Fruit fly (Drosophila melanogaster) S2 (cell line): ENCODE results near the gene Lrrk.

Experiments
- CG8478 ChIP-seq: fragments of >200 bp; optimal IDR thresholded peaks from 2 replicates; lab custom pipeline; 2018
- CTCF ChIP-seq, 2 experiments: fragments of >200 bp; optimal IDR thresholded peaks; 2 replicates each; lab custom pipeline; 2018

DNA sequence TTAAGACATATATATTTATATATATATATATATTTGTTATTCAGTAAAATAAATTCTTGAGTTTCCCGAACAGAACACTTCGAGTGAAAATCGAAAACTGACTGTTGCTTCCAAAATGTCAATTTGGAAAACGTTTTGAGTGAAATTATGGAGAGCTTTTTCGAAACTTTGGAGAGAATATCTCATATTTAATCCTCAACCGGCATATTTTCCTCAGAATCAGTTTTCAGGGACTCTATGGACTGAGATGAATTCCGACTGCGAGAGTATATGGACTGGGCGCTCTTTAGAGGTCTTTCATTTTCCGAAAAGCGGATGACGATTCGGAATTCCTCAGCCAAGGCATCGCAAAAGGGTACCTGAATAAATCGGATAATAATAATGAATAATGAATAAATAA lies 13.3 kb downstream of the Lrrk start, which contains the start of gene GluRIIE:
- TF ChIP-seq CTCF (optimal IDR thresholded peaks at IDR 0.05; lab: Kevin White, UChicago) (no peak), CG8478 (lab: Kevin White, UChicago) (no peak)
